Fruit fly (Drosophila melanogaster) whole organism, adult: ENCODE results near the gene CG3223.

Experiments used
- CG11617 ChIP-seq: fragments of 200-800 bp; sonication (Bioruptor generic); optimal IDR thresholded peaks from 2 replicates; lab custom pipeline; 2017; ENCODE audit warnings: mild to moderate bottlenecking, missing biosample characterization, missing genetic modification reagents, missing genetic modification characterization
- CG14711 ChIP-seq: fragments of 200-800 bp; sonication (Bioruptor generic); optimal IDR thresholded peaks from 2 replicates; lab custom pipeline; 2018; ENCODE audit warnings: missing biosample characterization, mild to moderate bottlenecking, missing genetic modification characterization, moderate library complexity
- CG33017 ChIP-seq: fragments of 200-800 bp; sonication (Bioruptor generic); optimal IDR thresholded peaks from 2 replicates; lab custom pipeline; 2018; ENCODE audit warnings: missing biosample characterization, mild to moderate bottlenecking, missing genetic modification characterization, moderate library complexity
- CG5204 ChIP-seq: fragments of 200-800 bp; sonication (Bioruptor generic); optimal IDR thresholded peaks from 2 replicates; lab custom pipeline; 2016; ENCODE audit warnings: missing biosample characterization, missing genetic modification characterization
- Mnt ChIP-seq: fragments of 200-800 bp; sonication (Bioruptor generic); optimal IDR thresholded peaks from 2 replicates; lab custom pipeline; 2016; ENCODE audit warnings: missing biosample characterization, mild to moderate bottlenecking, missing genetic modification characterization
- bab1 ChIP-seq: fragments of 200-800 bp; sonication (Bioruptor generic); optimal IDR thresholded peaks from 3 replicates; lab custom pipeline; 2019; ENCODE audit warnings: missing biosample characterization, mild to moderate bottlenecking, missing genetic modification characterization, moderate library complexity
- cic ChIP-seq: fragments of 200-800 bp; sonication (Bioruptor generic); optimal IDR thresholded peaks from 2 replicates; lab custom pipeline; 2017; ENCODE audit warnings: missing biosample characterization, mild to moderate bottlenecking, missing genetic modification characterization, moderate library complexity
- toe ChIP-seq: fragments of 200-800 bp; sonication (Bioruptor generic); optimal IDR thresholded peaks from 2 replicates; lab custom pipeline; 2016; ENCODE audit warnings: missing biosample characterization, missing genetic modification characterization

dm6 chr3R:8058984-8059383 lies 49.8 kb downstream of the CG3223 start, which contains the start of gene mAChR-B:
- TF ChIP-seq cic (GFP tag; lab: Kevin White, UChicago) (no peak), CG5204 (no peak), toe (no peak), CG33017 (tag; lab: Kevin White, UChicago) (no peak), CG14711 (tag; lab: Kevin White, UChicago) (no peak), CG11617 (GFP tag; lab: Kevin White, UChicago) (no peak), Mnt (GFP tag; lab: Kevin White, UChicago) (no peak), bab1 (GFP tag; lab: Kevin White, UChicago) (no peak)
